Worm (Caenorhabditis elegans) whole organism, L4/young adult: ENCODE measurements around the gene mam-1.
A peak's percentile ranks its signal among the peaks of the same experiment; 100 is the strongest.

Source experiments
- W03F9.2 ChIP-seq: fragments of 150-350 bp; optimal IDR thresholded peaks from 2 replicates; lab custom pipeline; 2014; ENCODE audit warnings: missing biosample characterization, missing genetic modification characterization
- dao-5 ChIP-seq: sonication (generic microtip); optimal IDR thresholded peaks from 2 replicates; lab custom pipeline; 2016; ENCODE audit warnings: missing genotype, missing genetic modification characterization, moderate library complexity, missing compliant biosample characterization
- him-1 ChIP-seq: sonication (generic microtip); optimal IDR thresholded peaks from 2 replicates; lab custom pipeline; 2016; ENCODE audit warnings: missing genotype, missing genetic modification reagents, missing genetic modification characterization, missing compliant biosample characterization

The mam-1 gene

ce11 chrX:844649-845048 lies 43.5 kb downstream of the mam-1 start:
- TF ChIP-seq him-1 (tag; lab: Kevin White, UChicago) (peak; percentile 51), W03F9.2 (no peak)

ce11 chrX:841393-841792 lies 46.8 kb downstream of the mam-1 start, which contains the start of gene F39H12.3:
Gene F39H12.3 (minus strand): TSS chrX:841493.
- TF ChIP-seq W03F9.2 = no peak
- no peak for TF ChIP-seq dao-5 (tag; lab: Kevin White, UChicago)
- no peak for TF ChIP-seq him-1 (tag; lab: Kevin White, UChicago)

- TF ChIP-seq him-1 (tag; lab: Kevin White, UChicago) (no peak), dao-5 (tag; lab: Kevin White, UChicago) (no peak), W03F9.2 (no peak)
These were observed 53.7 kb downstream of the mam-1 start, which contains the start of gene F39H12.1 for ce11 chrX:834478-834877. Gene F39H12.1 (plus strand): TSS chrX:834778.
